Comparison of ENCODE assay signal across 1 fruit fly cellular context in the genomic region with DNA sequence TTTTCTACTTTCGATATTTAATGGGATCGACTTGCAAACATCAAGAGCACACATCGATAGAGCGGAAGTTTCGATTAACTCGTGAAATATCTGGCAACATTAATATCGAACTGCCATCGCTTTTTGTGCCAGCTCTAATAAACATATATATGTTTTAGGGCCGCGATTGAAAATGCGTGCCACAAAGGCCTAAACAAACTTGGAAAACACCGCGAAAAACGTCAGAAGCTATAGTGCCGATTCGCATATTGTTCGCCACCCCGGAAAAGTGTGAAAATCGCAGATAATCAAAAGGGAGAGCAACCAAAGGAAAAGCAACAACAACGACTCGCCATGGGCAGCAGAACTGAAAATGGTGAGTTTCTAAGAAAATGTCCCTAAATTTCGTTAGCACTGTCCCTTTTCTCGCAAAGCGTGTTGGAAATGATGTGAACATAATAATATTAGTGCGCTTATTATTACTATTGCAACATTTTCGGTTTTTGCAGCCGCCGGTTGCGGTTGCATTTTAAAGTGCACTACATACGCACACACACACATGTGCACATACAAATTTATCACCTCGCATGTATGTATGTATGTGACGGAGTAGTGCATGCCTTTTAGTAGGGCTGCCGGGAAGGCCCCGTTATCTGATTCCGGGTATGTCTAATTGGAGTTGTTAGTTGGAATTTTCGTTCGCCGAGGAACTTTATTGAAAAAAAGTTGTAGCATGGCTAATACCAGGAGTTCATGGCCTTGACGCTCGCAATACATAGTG.
A peak's percentile ranks its signal among the peaks of the same experiment; 100 is the strongest.
TF ChIP-seq lines count a peak whose summit lies in the region.

Gene enc (plus strand): TSS at position 114 of the 760 bp plus-strand sequence.

TF ChIP-seq in whole organism, embryonic, 481 proteins besides CTCF, POLR2A, EP300 and RAD21 (continued from another document and continues in another):
- TF ChIP-seq CG12769 (tag; optimal IDR thresholded peaks at IDR 0.05; lab: Kevin White, UChicago) (no peak), lilli (GFP tag; optimal IDR thresholded peaks at IDR 0.05; lab: Kevin White, UChicago) (peak; percentile 21), HLH4C (GFP tag; IDR thresholded peaks at IDR 0.05; lab: Robert Waterston, UW; ENCODE audit: partially characterized antibody) (peak; percentile 94), gfzf (GFP tag; optimal IDR thresholded peaks at IDR 0.05; lab: Kevin White, UChicago) (peak; percentile 17), p53 (GFP tag; optimal IDR thresholded peaks at IDR 0.05; lab: Kevin White, UChicago) (no peak), CG12744 (GFP tag; optimal IDR thresholded peaks at IDR 0.05; lab: Kevin White, UChicago) (no peak), CG1529 (GFP tag; optimal IDR thresholded peaks at IDR 0.05; lab: Kevin White, UChicago) (peak; percentile 89), Dfd (GFP tag; optimal IDR thresholded peaks at IDR 0.05; lab: Kevin White, UChicago) (no peak), Dad (GFP tag; optimal IDR thresholded peaks at IDR 0.05; lab: Kevin White, UChicago) (no peak), sd (tag; optimal IDR thresholded peaks at IDR 0.05; lab: Kevin White, UChicago) (no peak), sc (optimal IDR thresholded peaks at IDR 0.05; lab: Kevin White, UChicago) (no peak), sc (GFP tag; optimal IDR thresholded peaks at IDR 0.05; lab: Kevin White, UChicago) (no peak), Oli (tag; optimal IDR thresholded peaks at IDR 0.05; lab: Kevin White, UChicago) (no peak), Dll (GFP tag; IDR thresholded peaks at IDR 0.05; lab: Robert Waterston, UW; ENCODE audit: partially characterized antibody) (peak; percentile 91), Elba2 (GFP tag; optimal IDR thresholded peaks at IDR 0.05; lab: Kevin White, UChicago) (no peak), abd-A (tag; optimal IDR thresholded peaks at IDR 0.05; lab: Kevin White, UChicago) (peak; percentile 6), crp (GFP tag; optimal IDR thresholded peaks at IDR 0.05; lab: Kevin White, UChicago) (peak in 1 of 2 experiments; percentile 24), CG4730 (GFP tag; IDR thresholded peaks at IDR 0.05; lab: Robert Waterston, UW) (no peak), insv (GFP tag; optimal IDR thresholded peaks at IDR 0.05; lab: Kevin White, UChicago) (peak; percentile 80 to 95), sug (tag; optimal IDR thresholded peaks at IDR 0.05; lab: Kevin White, UChicago) (peak; percentile 36), dati (GFP tag; IDR thresholded peaks at IDR 0.05; lab: Robert Waterston, UW) (no peak), CG9932 (GFP tag; IDR thresholded peaks at IDR 0.05; lab: Robert Waterston, UW) (peak; percentile 50; the same call in 1 of the 2 replicates), Bteb2 (GFP tag; optimal IDR thresholded peaks at IDR 0.05; lab: Kevin White, UChicago) (no peak), fd64A (GFP tag; optimal IDR thresholded peaks at IDR 0.05; lab: Kevin White, UChicago) (no peak), vfl (GFP tag; optimal IDR thresholded peaks at IDR 0.05; lab: Kevin White, UChicago) (peak; percentile 32), CG13624 (GFP tag; optimal IDR thresholded peaks at IDR 0.05; lab: Kevin White, UChicago) (peak; percentile 50), crc (GFP tag; optimal IDR thresholded peaks at IDR 0.05; lab: Kevin White, UChicago) (no peak), CG2129 (GFP tag; IDR thresholded peaks at IDR 0.05; lab: Robert Waterston, UW; ENCODE audit: partially characterized antibody) (peak; percentile 71), inv (GFP tag; IDR thresholded peaks at IDR 0.05; lab: Robert Waterston, UW; ENCODE audit: partially characterized antibody) (peak; percentile 95), jing (GFP tag; optimal IDR thresholded peaks at IDR 0.05; lab: Kevin White, UChicago) (no peak), pita (GFP tag; optimal IDR thresholded peaks at IDR 0.05; lab: Kevin White, UChicago) (no peak), CG12104 (GFP tag; optimal IDR thresholded peaks at IDR 0.05; lab: Kevin White, UChicago) (no peak), az2 (GFP tag; optimal IDR thresholded peaks at IDR 0.05; lab: Kevin White, UChicago) (no peak), Trl (optimal IDR thresholded peaks at IDR 0.05; lab: Kevin White, UChicago) (no peak), Trl (GFP tag; optimal IDR thresholded peaks at IDR 0.05; lab: Kevin White, UChicago) (no peak), CG8290 (GFP tag; optimal IDR thresholded peaks at IDR 0.05; lab: Kevin White, UChicago) (no peak), CG8290 (tag; optimal IDR thresholded peaks at IDR 0.05; lab: Kevin White, UChicago) (peak in 1 of 2 experiments; percentile 39), TFAM (GFP tag; optimal IDR thresholded peaks at IDR 0.05; lab: Kevin White, UChicago) (no peak), schlank (tag; optimal IDR thresholded peaks at IDR 0.05; lab: Kevin White, UChicago) (no peak), gem (tag; optimal IDR thresholded peaks at IDR 0.05; lab: Kevin White, UChicago) (no peak), CG8388 (GFP tag; optimal IDR thresholded peaks at IDR 0.05; lab: Kevin White, UChicago) (no peak), CG12659 (GFP tag; optimal IDR thresholded peaks at IDR 0.05; lab: Kevin White, UChicago) (peak; percentile 81), CG33213 (GFP tag; optimal IDR thresholded peaks at IDR 0.05; lab: Kevin White, UChicago) (peak; percentile 10), CG3065 (GFP tag; optimal IDR thresholded peaks at IDR 0.05; lab: Kevin White, UChicago) (no peak), NFAT (GFP tag; IDR thresholded peaks at IDR 0.05; lab: Robert Waterston, UW) (no peak), CG2875 (GFP tag; optimal IDR thresholded peaks at IDR 0.05; lab: Kevin White, UChicago) (no peak), pnt (GFP tag; optimal IDR thresholded peaks at IDR 0.05; lab: Kevin White, UChicago) (no peak), NC2β (GFP tag; optimal IDR thresholded peaks at IDR 0.05; lab: Kevin White, UChicago) (peak; percentile 15), CG17912 (GFP tag; optimal IDR thresholded peaks at IDR 0.05; lab: Kevin White, UChicago) (no peak), yki (optimal IDR thresholded peaks at IDR 0.05; lab: Kevin White, UChicago) (no peak), MBD-R2 (GFP tag; IDR thresholded peaks at IDR 0.05; lab: Robert Waterston, UW) (peak; percentile 75), CG15696 (tag; optimal IDR thresholded peaks at IDR 0.05; lab: Kevin White, UChicago) (no peak), Neu2 (GFP tag; optimal IDR thresholded peaks at IDR 0.05; lab: Kevin White, UChicago; ENCODE audit: borderline replicate concordance) (peak; percentile 36), Bgb (GFP tag; IDR thresholded peaks at IDR 0.05; lab: Robert Waterston, UW; ENCODE audit: partially characterized antibody) (peak; percentile 98), peb (GFP tag; IDR thresholded peaks at IDR 0.05; lab: Robert Waterston, UW) (no peak), CG7745 (tag; optimal IDR thresholded peaks at IDR 0.05; lab: Kevin White, UChicago) (no peak), CG3163 (GFP tag; optimal IDR thresholded peaks at IDR 0.05; lab: Kevin White, UChicago) (no peak), oc (tag; optimal IDR thresholded peaks at IDR 0.05; lab: Kevin White, UChicago) (no peak), nom (GFP tag; optimal IDR thresholded peaks at IDR 0.05; lab: Kevin White, UChicago) (no peak), dmrt99B (tag; optimal IDR thresholded peaks at IDR 0.05; lab: Kevin White, UChicago) (no peak), twi (tag; optimal IDR thresholded peaks at IDR 0.05; lab: Kevin White, UChicago) (no peak), wek (GFP tag; optimal IDR thresholded peaks at IDR 0.05; lab: Kevin White, UChicago) (no peak), ci (GFP tag; IDR thresholded peaks at IDR 0.05; lab: Robert Waterston, UW) (no peak), CG14965 (GFP tag; optimal IDR thresholded peaks at IDR 0.05; lab: Kevin White, UChicago; ENCODE audit: borderline replicate concordance) (peak; percentile 4), CG7786 (GFP tag; optimal IDR thresholded peaks at IDR 0.05; lab: Kevin White, UChicago) (no peak), rib (GFP tag; IDR thresholded peaks at IDR 0.05; lab: Robert Waterston, UW) (no peak), CG14667 (GFP tag; IDR thresholded peaks at IDR 0.05; lab: Robert Waterston, UW) (no peak), CG16863 (GFP tag; optimal IDR thresholded peaks at IDR 0.05; lab: Kevin White, UChicago) (no peak), scrt (GFP tag; optimal IDR thresholded peaks at IDR 0.05; lab: Kevin White, UChicago) (peak; percentile 8), Mad (GFP tag; optimal IDR thresholded peaks at IDR 0.05; lab: Kevin White, UChicago) (no peak), Chrac-16 (GFP tag; optimal IDR thresholded peaks at IDR 0.05; lab: Kevin White, UChicago) (no peak), zfh2 (GFP tag; optimal IDR thresholded peaks at IDR 0.05; lab: Kevin White, UChicago) (no peak), dpn (GFP tag; optimal IDR thresholded peaks at IDR 0.05; lab: Kevin White, UChicago) (peak; percentile 25 to 29), grn (GFP tag; optimal IDR thresholded peaks at IDR 0.05; lab: Kevin White, UChicago) (peak; percentile 52), Awh (GFP tag; IDR thresholded peaks at IDR 0.05; lab: Robert Waterston, UW) (no peak), CG6175 (GFP tag; IDR thresholded peaks at IDR 0.05; lab: Robert Waterston, UW) (no peak), tll (GFP tag; optimal IDR thresholded peaks at IDR 0.05; lab: Kevin White, UChicago) (no peak), kah (GFP tag; optimal IDR thresholded peaks at IDR 0.05; lab: Kevin White, UChicago) (no peak), lbe (GFP tag; optimal IDR thresholded peaks at IDR 0.05; lab: Kevin White, UChicago) (peak; percentile 14), CG15011 (GFP tag; optimal IDR thresholded peaks at IDR 0.05; lab: Kevin White, UChicago) (no peak), CG42726 (GFP tag; IDR thresholded peaks at IDR 0.05; lab: Robert Waterston, UW; ENCODE audit: partially characterized antibody) (peak; percentile 98), CG18011 (GFP tag; optimal IDR thresholded peaks at IDR 0.05; lab: Kevin White, UChicago) (no peak), esg (GFP tag; conservative IDR thresholded peaks at IDR 0.05; lab: Robert Waterston, UW) (no peak), CoRest (tag; optimal IDR thresholded peaks at IDR 0.05; lab: Kevin White, UChicago) (peak; percentile 7), exex (tag; optimal IDR thresholded peaks at IDR 0.05; lab: Kevin White, UChicago) (no peak), knrl (GFP tag; IDR thresholded peaks at IDR 0.05; lab: Robert Waterston, UW; ENCODE audit: partially characterized antibody) (peak; percentile 96), ash1 (GFP tag; optimal IDR thresholded peaks at IDR 0.05; lab: Kevin White, UChicago) (no peak), Spps (tag; optimal IDR thresholded peaks at IDR 0.05; lab: Kevin White, UChicago) (no peak), Sry-β (GFP tag; optimal IDR thresholded peaks at IDR 0.05; lab: Kevin White, UChicago) (no peak), CG18599 (GFP tag; optimal IDR thresholded peaks at IDR 0.05; lab: Kevin White, UChicago) (no peak), CG2120 (GFP tag; optimal IDR thresholded peaks at IDR 0.05; lab: Kevin White, UChicago) (peak; percentile 43), caup (GFP tag; optimal IDR thresholded peaks at IDR 0.05; lab: Kevin White, UChicago; ENCODE audit: severe bottlenecking) (no peak), Nf-YB (GFP tag; optimal IDR thresholded peaks at IDR 0.05; lab: Kevin White, UChicago) (no peak), CG4404 (GFP tag; IDR thresholded peaks at IDR 0.05; lab: Robert Waterston, UW) (no peak), Hsf (GFP tag; optimal IDR thresholded peaks at IDR 0.05; lab: Kevin White, UChicago) (peak; percentile 8), Med (GFP tag; lab: Kevin White, UChicago) (peak; percentile 79), Sox102F (GFP tag; optimal IDR thresholded peaks at IDR 0.05; lab: Kevin White, UChicago) (no peak), unpg (GFP tag; optimal IDR thresholded peaks at IDR 0.05; lab: Kevin White, UChicago) (no peak), run (tag; optimal IDR thresholded peaks at IDR 0.05; lab: Kevin White, UChicago) (no peak), shn (GFP tag; optimal IDR thresholded peaks at IDR 0.05; lab: Kevin White, UChicago) (no peak), bsh (GFP tag; optimal IDR thresholded peaks at IDR 0.05; lab: Kevin White, UChicago) (no peak), wor (GFP tag; IDR thresholded peaks at IDR 0.05; lab: Robert Waterston, UW) (no peak), usp (GFP tag; optimal IDR thresholded peaks at IDR 0.05; lab: Kevin White, UChicago) (no peak), CG6791 (GFP tag; IDR thresholded peaks at IDR 0.05; lab: Robert Waterston, UW; ENCODE audit: partially characterized antibody) (peak; percentile 98), Nf-YC (tag; optimal IDR thresholded peaks at IDR 0.05; lab: Kevin White, UChicago) (peak; percentile 29), trem (tag; optimal IDR thresholded peaks at IDR 0.05; lab: Kevin White, UChicago) (peak; percentile 71), Taf1 (GFP tag; IDR thresholded peaks at IDR 0.05; lab: Robert Waterston, UW) (no peak), CG3838 (GFP tag; optimal IDR thresholded peaks at IDR 0.05; lab: Kevin White, UChicago) (no peak), CG11696 (GFP tag; IDR thresholded peaks at IDR 0.05; lab: Robert Waterston, UW) (no peak), Ptx1 (GFP tag; IDR thresholded peaks at IDR 0.05; lab: Robert Waterston, UW) (no peak), Gug (GFP tag; IDR thresholded peaks at IDR 0.05; lab: Robert Waterston, UW) (peak; percentile 16; the same call in 1 of the 4 replicates), Pdp1 (GFP tag; optimal IDR thresholded peaks at IDR 0.05; lab: Kevin White, UChicago) (peak in 1 of 2 experiments; percentile 40), Lhr (GFP tag; optimal IDR thresholded peaks at IDR 0.05; lab: Kevin White, UChicago) (peak; percentile 20), gro (GFP tag; optimal IDR thresholded peaks at IDR 0.05; lab: Kevin White, UChicago) (peak; percentile 2), Hr3 (GFP tag; optimal IDR thresholded peaks at IDR 0.05; lab: Kevin White, UChicago) (no peak), sna (GFP tag; IDR thresholded peaks at IDR 0.05; lab: Robert Waterston, UW; ENCODE audit: partially characterized antibody) (peak; percentile 93), trh (GFP tag; optimal IDR thresholded peaks at IDR 0.05; lab: Kevin White, UChicago) (no peak), croc (GFP tag; conservative IDR thresholded peaks at IDR 0.05; lab: Robert Waterston, UW) (no peak), gcm2 (GFP tag; optimal IDR thresholded peaks at IDR 0.05; lab: Kevin White, UChicago) (no peak), nau (GFP tag; optimal IDR thresholded peaks at IDR 0.05; lab: Kevin White, UChicago) (no peak), CG9797 (GFP tag; optimal IDR thresholded peaks at IDR 0.05; lab: Kevin White, UChicago) (peak; percentile 7), mirr (GFP tag; optimal IDR thresholded peaks at IDR 0.05; lab: Kevin White, UChicago) (no peak), phol (tag; optimal IDR thresholded peaks at IDR 0.05; lab: Kevin White, UChicago) (peak; percentile 28), fd96Cb (tag; optimal IDR thresholded peaks at IDR 0.05; lab: Kevin White, UChicago) (no peak), onecut (GFP tag; IDR thresholded peaks at IDR 0.05; lab: Robert Waterston, UW) (peak; percentile 27; the same call in 1 of the 2 replicates)
